Worm (Caenorhabditis elegans) whole organism, L1 larva: Measurements from ENCODE around the gene Y50D4A.5.

Experiments
- C16A3.4 ChIP-seq: fragments of 150-350 bp; optimal IDR thresholded peaks from 2 replicates; lab custom pipeline; 2014; ENCODE audit warnings: missing biosample characterization, missing genetic modification characterization
- C34B4.2 ChIP-seq: sonication (generic microtip); optimal IDR thresholded peaks from 2 replicates; lab custom pipeline; 2017; ENCODE audit warnings: mild to moderate bottlenecking, missing genetic modification characterization, missing compliant biosample characterization
- F16B12.6 ChIP-seq: fragments of 150-350 bp; optimal IDR thresholded peaks from 2 replicates; lab custom pipeline; 2014; ENCODE audit warnings: missing biosample characterization, missing genetic modification characterization
- Y116A8C.19 ChIP-seq: sonication (generic microtip); optimal IDR thresholded peaks from 2 replicates; lab custom pipeline; 2016; ENCODE audit warnings: missing compliant biosample characterization, missing genetic modification characterization, borderline replicate concordance
- aha-1 ChIP-seq: fragments of 150-350 bp; optimal IDR thresholded peaks from 2 replicates; lab custom pipeline; 2014; ENCODE audit warnings: missing biosample characterization, missing genetic modification characterization
- alr-1 ChIP-seq: fragments of 200-800 bp; sonication (Bioruptor generic); optimal IDR thresholded peaks from 2 replicates; lab custom pipeline; 2018; ENCODE audit warnings: borderline replicate concordance, mild to moderate bottlenecking, missing genetic modification characterization, missing compliant biosample characterization
- ceh-8 ChIP-seq: fragments of 200-800 bp; sonication (Bioruptor generic); optimal IDR thresholded peaks from 2 replicates; lab custom pipeline; 2018; ENCODE audit warnings: mild to moderate bottlenecking, missing genetic modification characterization, moderate library complexity, missing compliant biosample characterization
- ceh-82 ChIP-seq, 3 experiments: fragments of 150-350 bp in 1 of 3; sonication (generic microtip) in 2 of 3; optimal IDR thresholded peaks; 2 replicates each; lab custom pipeline; 2014 to 2017; ENCODE audit warnings: missing biosample characterization in 3 of 3, missing genetic modification characterization in 3 of 3
- ceh-88 ChIP-seq: fragments of 200-800 bp; sonication (Bioruptor generic); IDR thresholded peaks from 2 replicates; pipeline ENCODE4 v1.3.6; 2022; ENCODE audit warnings: missing genetic modification characterization, missing compliant biosample characterization
- ceh-90 ChIP-seq: sonication (generic microtip); optimal IDR thresholded peaks from 2 replicates; lab custom pipeline; 2016; ENCODE audit warnings: missing genetic modification characterization, missing compliant biosample characterization
- dsc-1 ChIP-seq: sonication (generic microtip); optimal IDR thresholded peaks from 2 replicates; lab custom pipeline; 2016; ENCODE audit warnings: mild to moderate bottlenecking, missing genetic modification characterization, missing compliant biosample characterization
- efl-3 ChIP-seq: fragments of 200-800 bp; sonication (Bioruptor generic); optimal IDR thresholded peaks from 2 replicates; lab custom pipeline; 2018; ENCODE audit warnings: mild to moderate bottlenecking, missing genetic modification characterization, missing compliant biosample characterization
- egl-13 ChIP-seq: sonication (generic microtip); optimal IDR thresholded peaks from 2 replicates; lab custom pipeline; 2016; ENCODE audit warnings: missing genotype, missing genetic modification reagents, missing genetic modification characterization, missing compliant biosample characterization
- egl-27 ChIP-seq, 2 experiments: fragments of 150-350 bp in 1 of 2; sonication (generic microtip); optimal IDR thresholded peaks; 3 replicates each; lab custom pipeline; 2017 to 2018; ENCODE audit warnings: missing biosample characterization in 2 of 2, missing genetic modification characterization in 2 of 2, missing genetic modification reagents in 2 of 2
- ets-5 ChIP-seq: fragments of 200-800 bp; sonication (Bioruptor generic); IDR thresholded peaks from 2 replicates; pipeline ENCODE4 v1.3.6; 2022; ENCODE audit warnings: missing genetic modification characterization, missing compliant biosample characterization
- fkh-10 ChIP-seq: sonication (generic microtip); optimal IDR thresholded peaks from 2 replicates; lab custom pipeline; 2017; ENCODE audit warnings: missing biosample characterization, missing genetic modification reagents, missing genetic modification characterization
- fos-1 ChIP-seq: fragments of 150-350 bp; optimal IDR thresholded peaks from 2 replicates; lab custom pipeline; 2014; ENCODE audit warnings: missing biosample characterization, missing genetic modification characterization
- grh-1 ChIP-seq: fragments of 200-800 bp; sonication (Bioruptor generic); IDR thresholded peaks from 2 replicates; pipeline ENCODE4 v1.3.6; 2022; ENCODE audit warnings: missing genetic modification reagents, missing genetic modification characterization, missing compliant biosample characterization
- hlh-4 ChIP-seq: sonication (generic microtip); optimal IDR thresholded peaks from 2 replicates; lab custom pipeline; 2016; ENCODE audit warnings: mild to moderate bottlenecking, missing genetic modification characterization, missing compliant biosample characterization
- hpl-2 ChIP-seq: fragments of 150-350 bp; optimal IDR thresholded peaks from 2 replicates; lab custom pipeline; 2014; ENCODE audit warnings: missing biosample characterization, missing genetic modification reagents, missing genetic modification characterization
- irx-1 ChIP-seq: sonication (generic microtip); optimal IDR thresholded peaks from 2 replicates; lab custom pipeline; 2016; ENCODE audit warnings: missing genetic modification characterization, missing compliant biosample characterization
- isw-1 ChIP-seq: fragments of 200-800 bp; sonication (Bioruptor generic); IDR thresholded peaks from 2 replicates; pipeline ENCODE4 v1.3.6; 2022; ENCODE audit warnings: missing genetic modification characterization, missing compliant biosample characterization
- jun-1 ChIP-seq: fragments of 150-350 bp; optimal IDR thresholded peaks from 2 replicates; lab custom pipeline; 2014; ENCODE audit warnings: missing biosample characterization, missing genetic modification reagents, missing genetic modification characterization
- lin-14 ChIP-seq: fragments of 200-800 bp; sonication (Bioruptor generic); optimal IDR thresholded peaks from 2 replicates; lab custom pipeline; 2018; ENCODE audit warnings: mild to moderate bottlenecking, missing genetic modification characterization, moderate library complexity, missing compliant biosample characterization
- lin-35 ChIP-seq, 2 experiments: fragments of 150-350 bp; optimal IDR thresholded peaks; 2 replicates each; lab custom pipeline; 2014; ENCODE audit warnings: missing biosample characterization in 2 of 2, missing genetic modification characterization in 2 of 2, missing genetic modification reagents in 2 of 2
- lin-39 ChIP-seq: fragments of 150-350 bp; optimal IDR thresholded peaks from 2 replicates; lab custom pipeline; 2014; ENCODE audit warnings: missing biosample characterization, missing genetic modification reagents, missing genetic modification characterization
- mdl-1 ChIP-seq, 2 experiments: fragments of 150-350 bp; optimal IDR thresholded peaks; 2 replicates each; lab custom pipeline; 2014 to 2017; ENCODE audit warnings: missing biosample characterization in 2 of 2, missing genetic modification characterization in 2 of 2, inconsistent platforms in 1 of 2
- mef-2 ChIP-seq: fragments of 150-350 bp; optimal IDR thresholded peaks from 2 replicates; lab custom pipeline; 2014; ENCODE audit warnings: missing biosample characterization, missing genetic modification characterization
- mep-1 ChIP-seq: fragments of 150-350 bp; optimal IDR thresholded peaks from 2 replicates; lab custom pipeline; 2014; ENCODE audit warnings: missing biosample characterization, missing genetic modification characterization
- nhr-11 ChIP-seq: fragments of 150-350 bp; optimal IDR thresholded peaks from 2 replicates; lab custom pipeline; 2014; ENCODE audit warnings: missing biosample characterization, missing genetic modification characterization
- nhr-12 ChIP-seq: sonication (generic microtip); optimal IDR thresholded peaks from 2 replicates; lab custom pipeline; 2017; ENCODE audit warnings: missing biosample characterization, missing genetic modification characterization
- nhr-28 ChIP-seq: fragments of 150-350 bp; optimal IDR thresholded peaks from 2 replicates; lab custom pipeline; 2014; ENCODE audit warnings: missing biosample characterization, missing genetic modification characterization
- nhr-47 ChIP-seq: sonication (generic microtip); optimal IDR thresholded peaks from 2 replicates; lab custom pipeline; 2016; ENCODE audit warnings: mild to moderate bottlenecking, missing genetic modification characterization, moderate library complexity, missing compliant biosample characterization
- nhr-71 ChIP-seq: sonication (generic microtip); optimal IDR thresholded peaks from 2 replicates; lab custom pipeline; 2016; ENCODE audit warnings: mild to moderate bottlenecking, missing genetic modification characterization, moderate library complexity, missing compliant biosample characterization
- nhr-76 ChIP-seq: sonication (generic microtip); optimal IDR thresholded peaks from 2 replicates; lab custom pipeline; 2017; ENCODE audit warnings: missing biosample characterization, missing genetic modification characterization
- nhr-77 ChIP-seq: fragments of 150-350 bp; optimal IDR thresholded peaks from 2 replicates; lab custom pipeline; 2014; ENCODE audit warnings: missing biosample characterization, missing genetic modification characterization
- nhr-84 ChIP-seq: sonication (generic microtip); optimal IDR thresholded peaks from 2 replicates; lab custom pipeline; 2017; ENCODE audit warnings: missing biosample characterization, missing genetic modification characterization
- nhr-90 ChIP-seq: sonication (generic microtip); optimal IDR thresholded peaks from 2 replicates; lab custom pipeline; 2016; ENCODE audit warnings: mild to moderate bottlenecking, missing genetic modification characterization, missing compliant biosample characterization; ENCODE audit not compliant: poor library complexity
- pax-3 ChIP-seq: fragments of 200-800 bp; sonication (Bioruptor generic); optimal IDR thresholded peaks from 2 replicates; lab custom pipeline; 2018; ENCODE audit warnings: mild to moderate bottlenecking, missing genetic modification characterization, moderate library complexity, missing compliant biosample characterization
- pqm-1 ChIP-seq: sonication (generic microtip); optimal IDR thresholded peaks from 3 replicates; lab custom pipeline; 2017; ENCODE audit warnings: missing biosample characterization, missing genetic modification characterization
- rnt-1 ChIP-seq: sonication (generic microtip); optimal IDR thresholded peaks from 2 replicates; lab custom pipeline; 2016; ENCODE audit warnings: mild to moderate bottlenecking, missing genetic modification characterization, moderate library complexity, missing compliant biosample characterization
- snpc-4 ChIP-seq: fragments of 150-350 bp; optimal IDR thresholded peaks from 2 replicates; lab custom pipeline; 2014; ENCODE audit warnings: missing biosample characterization, missing genetic modification characterization
- sox-4 ChIP-seq: sonication (generic microtip); optimal IDR thresholded peaks from 2 replicates; lab custom pipeline; 2016; ENCODE audit warnings: missing genetic modification characterization, missing compliant biosample characterization
- sptf-1 ChIP-seq: fragments of 150-350 bp; optimal IDR thresholded peaks from 2 replicates; lab custom pipeline; 2014; ENCODE audit warnings: missing biosample characterization, missing genetic modification characterization
- swsn-7 ChIP-seq: sonication (generic microtip); optimal IDR thresholded peaks from 2 replicates; lab custom pipeline; 2016; ENCODE audit warnings: missing genetic modification characterization, missing compliant biosample characterization
- tbx-2 ChIP-seq: sonication (generic microtip); optimal IDR thresholded peaks from 2 replicates; lab custom pipeline; 2016; ENCODE audit warnings: missing genetic modification characterization, missing compliant biosample characterization
- tlp-1 ChIP-seq: fragments of 150-350 bp; optimal IDR thresholded peaks from 2 replicates; lab custom pipeline; 2014; ENCODE audit warnings: missing biosample characterization, missing genetic modification characterization
- unc-30 ChIP-seq: sonication (generic microtip); optimal IDR thresholded peaks from 2 replicates; lab custom pipeline; 2017; ENCODE audit warnings: missing biosample characterization, missing genetic modification characterization
- unc-62 ChIP-seq: fragments of 150-350 bp; optimal IDR thresholded peaks from 2 replicates; lab custom pipeline; 2014; ENCODE audit warnings: missing biosample characterization, missing genetic modification reagents, missing genetic modification characterization
- unc-86 ChIP-seq: sonication (generic microtip); optimal IDR thresholded peaks from 2 replicates; lab custom pipeline; 2016; ENCODE audit warnings: missing genetic modification characterization, missing compliant biosample characterization
- unc-98 ChIP-seq: fragments of 200-800 bp; sonication (Bioruptor generic); IDR thresholded peaks from 2 replicates; pipeline ENCODE4 v1.3.6; 2022; ENCODE audit warnings: missing genetic modification characterization, missing compliant biosample characterization
- vab-15 ChIP-seq: sonication (generic microtip); optimal IDR thresholded peaks from 2 replicates; lab custom pipeline; 2017; ENCODE audit warnings: missing genotype, mild to moderate bottlenecking, missing genetic modification characterization, missing compliant biosample characterization
- xbp-1 ChIP-seq: sonication (generic microtip); optimal IDR thresholded peaks from 2 replicates; lab custom pipeline; 2016; ENCODE audit warnings: missing genetic modification characterization, missing compliant biosample characterization
- ztf-4 ChIP-seq: fragments of 150-350 bp; optimal IDR thresholded peaks from 2 replicates; lab custom pipeline; 2014; ENCODE audit warnings: missing biosample characterization, missing genetic modification characterization

Gene Y50D4A.5

ce11 chrV:1195995-1196394 is 11.1 kb upstream of the Y50D4A.5 start, which contains the start of the genes wrb-1 and Y50D4A.4:
Gene wrb-1 (plus strand): TSS chrV:1196072.
Gene Y50D4A.4 (minus strand): TSS chrV:1196127.
- TF ChIP-seq unc-62 (GFP tag; lab: Kevin White, UChicago) (no peak), hlh-4 (no peak), swsn-7 (tag; lab: Kevin White, UChicago) (peak; percentile 82), F16B12.6 (tag; lab: Kevin White, UChicago) (peak; percentile 93), nhr-84 (tag; lab: Kevin White, UChicago) (no peak), pax-3 (tag; lab: Kevin White, UChicago) (no peak), nhr-71 (tag; lab: Kevin White, UChicago) (peak; percentile 79), nhr-77 (tag; lab: Kevin White, UChicago) (no peak), snpc-4 (tag; lab: Kevin White, UChicago) (peak; percentile 73), lin-14 (GFP tag; lab: Kevin White, UChicago) (no peak), dsc-1 (tag; lab: Kevin White, UChicago) (peak; percentile 75), fkh-10 (no peak), tbx-2 (tag; lab: Kevin White, UChicago) (peak; percentile 75), grh-1 (GFP tag; lab: Robert Waterston, UW) (no peak), ceh-88 (GFP tag; lab: Robert Waterston, UW) (no peak), egl-27 (tag; optimal IDR thresholded peaks at IDR 0.05; lab: Kevin White, UChicago) (no peak), ceh-8 (GFP tag; lab: Kevin White, UChicago) (no peak), efl-3 (GFP tag; lab: Kevin White, UChicago) (no peak), ceh-82 (tag; optimal IDR thresholded peaks at IDR 0.05; lab: Kevin White, UChicago) (peak; percentile 52 to 71 (median 70)), ceh-90 (tag; lab: Kevin White, UChicago) (peak; percentile 17), nhr-11 (tag; lab: Kevin White, UChicago) (no peak), xbp-1 (tag; lab: Kevin White, UChicago) (peak; percentile 85), vab-15 (tag; lab: Kevin White, UChicago) (no peak), jun-1 (tag; lab: Kevin White, UChicago) (peak; percentile 5), nhr-28 (tag; lab: Kevin White, UChicago) (no peak), nhr-47 (tag; lab: Kevin White, UChicago) (peak; percentile 83), mep-1 (tag; lab: Kevin White, UChicago) (peak; percentile 95), sptf-1 (tag; lab: Kevin White, UChicago) (no peak), isw-1 (peak; percentile 52), pqm-1 (tag; lab: Kevin White, UChicago) (no peak), Y116A8C.19 (tag; lab: Kevin White, UChicago) (no peak), lin-35 (GFP tag; optimal IDR thresholded peaks at IDR 0.05; lab: Kevin White, UChicago) (peak; percentile 80 to 82), alr-1 (tag; lab: Kevin White, UChicago) (no peak), unc-30 (tag; lab: Kevin White, UChicago) (no peak), lin-39 (tag; lab: Kevin White, UChicago) (peak; percentile 46), C16A3.4 (peak; percentile 69), irx-1 (tag; lab: Kevin White, UChicago) (peak; percentile 56), ztf-4 (no peak), nhr-12 (tag; lab: Kevin White, UChicago) (no peak), rnt-1 (tag; lab: Kevin White, UChicago) (no peak), unc-86 (tag; lab: Kevin White, UChicago) (peak; percentile 49), aha-1 (tag; lab: Kevin White, UChicago) (no peak), sox-4 (peak; percentile 1), egl-13 (tag; lab: Kevin White, UChicago) (peak; percentile 64), mef-2 (no peak), tlp-1 (tag; lab: Kevin White, UChicago) (no peak), ets-5 (no peak), fos-1 (tag; lab: Kevin White, UChicago) (no peak), unc-98 (GFP tag; lab: Robert Waterston, UW) (no peak), mdl-1 (tag; optimal IDR thresholded peaks at IDR 0.05; lab: Kevin White, UChicago) (no peak), hpl-2 (GFP tag; lab: Kevin White, UChicago) (no peak), nhr-90 (tag; lab: Kevin White, UChicago) (peak; percentile 71), C34B4.2 (no peak), nhr-76 (tag; lab: Kevin White, UChicago) (no peak)
